Fruit fly (Drosophila melanogaster): Measurements from ENCODE around the gene nxf2.

- TF ChIP-seq psq (optimal IDR thresholded peaks at IDR 0.05) (no peak), usp (GFP tag; optimal IDR thresholded peaks at IDR 0.05) (no peak), Dll (optimal IDR thresholded peaks at IDR 0.05) (no peak), pan (optimal IDR thresholded peaks at IDR 0.05) (no peak), CG8478 (optimal IDR thresholded peaks at IDR 0.05) (no peak), EcR (GFP tag; optimal IDR thresholded peaks at IDR 0.05) (no peak)
Observed at dm6 chr3L:16629793-16630192, 49.7 kb upstream of the nxf2 start.
